Worm (Caenorhabditis elegans) whole organism, L2 larva: ENCODE results near the gene col-137.
"Not testable (repeated sequence)": the region's sequence is repeated elsewhere in the genome, so short reads cannot be mapped to it uniquely, and the experiment has no call there.

Source experiments
- F13H6.1 ChIP-seq: sonication (generic microtip); optimal IDR thresholded peaks from 2 replicates; lab custom pipeline; 2016; ENCODE audit warnings: missing genetic modification characterization, missing compliant biosample characterization
- Y55F3AM.14 ChIP-seq: fragments of 200-800 bp; sonication (Bioruptor generic); optimal IDR thresholded peaks from 2 replicates; lab custom pipeline; 2018; ENCODE audit warnings: mild to moderate bottlenecking, missing genetic modification characterization, missing compliant biosample characterization
- ZK546.5 ChIP-seq: sonication (generic microtip); optimal IDR thresholded peaks from 2 replicates; lab custom pipeline; 2017; ENCODE audit warnings: missing biosample characterization, missing genetic modification characterization
- aly-2 ChIP-seq: fragments of 150-350 bp; optimal IDR thresholded peaks from 2 replicates; lab custom pipeline; 2014; ENCODE audit warnings: missing biosample characterization, missing genetic modification characterization
- blmp-1 ChIP-seq: sonication (generic microtip); optimal IDR thresholded peaks from 2 replicates; lab custom pipeline; 2017; ENCODE audit warnings: missing genetic modification characterization, mild to moderate bottlenecking, missing compliant biosample characterization, antibody characterized with exemption, moderate library complexity; ENCODE audit not compliant: insufficient read depth
- ceh-82 ChIP-seq: fragments of 150-350 bp; optimal IDR thresholded peaks from 2 replicates; lab custom pipeline; 2014; ENCODE audit warnings: missing biosample characterization, missing genetic modification characterization
- crh-2 ChIP-seq: sonication (generic microtip); optimal IDR thresholded peaks from 2 replicates; lab custom pipeline; 2017; ENCODE audit warnings: missing biosample characterization, missing genetic modification characterization
- egl-27 ChIP-seq: sonication (generic microtip); optimal IDR thresholded peaks from 3 replicates; lab custom pipeline; 2017; ENCODE audit warnings: missing biosample characterization, missing genetic modification reagents, missing genetic modification characterization
- elt-1 ChIP-seq: fragments of 150-350 bp; optimal IDR thresholded peaks from 2 replicates; lab custom pipeline; 2014; ENCODE audit warnings: missing biosample characterization, missing genetic modification characterization
- elt-3 ChIP-seq: sonication (generic microtip); optimal IDR thresholded peaks from 2 replicates; lab custom pipeline; 2017; ENCODE audit warnings: missing biosample characterization, missing genetic modification characterization
- gmeb-1 ChIP-seq: fragments of 150-350 bp; optimal IDR thresholded peaks from 2 replicates; lab custom pipeline; 2014; ENCODE audit warnings: missing biosample characterization, missing genetic modification characterization
- lin-13 ChIP-seq: fragments of 150-350 bp; optimal IDR thresholded peaks from 2 replicates; lab custom pipeline; 2014; ENCODE audit warnings: missing biosample characterization, missing genetic modification reagents, missing genetic modification characterization
- lsy-2 ChIP-seq, 2 experiments: fragments of 150-350 bp in 1 of 2; sonication (generic microtip) in 1 of 2; optimal IDR thresholded peaks; 2 replicates each; lab custom pipeline; 2014 to 2017; ENCODE audit warnings: missing biosample characterization in 2 of 2, missing genetic modification characterization in 2 of 2
- mbf-1 ChIP-seq: sonication (generic microtip); optimal IDR thresholded peaks from 2 replicates; lab custom pipeline; 2017; ENCODE audit warnings: missing biosample characterization, missing genetic modification characterization
- mdl-1 ChIP-seq, 2 experiments: fragments of 150-350 bp in 1 of 2; sonication (generic microtip) in 1 of 2; optimal IDR thresholded peaks; 2 replicates each; lab custom pipeline; 2017; ENCODE audit warnings: missing biosample characterization in 2 of 2, missing genetic modification characterization in 2 of 2
- nhr-10 ChIP-seq: sonication (generic microtip); optimal IDR thresholded peaks from 2 replicates; lab custom pipeline; 2017; ENCODE audit warnings: missing biosample characterization, missing genetic modification characterization
- nhr-11 ChIP-seq: fragments of 150-350 bp; optimal IDR thresholded peaks from 2 replicates; lab custom pipeline; 2014; ENCODE audit warnings: missing biosample characterization, missing genetic modification characterization
- nhr-129 ChIP-seq: fragments of 150-350 bp; optimal IDR thresholded peaks from 2 replicates; lab custom pipeline; 2014; ENCODE audit warnings: missing biosample characterization, missing genetic modification characterization
- nhr-23 ChIP-seq: fragments of 150-350 bp; optimal IDR thresholded peaks from 2 replicates; lab custom pipeline; 2014; ENCODE audit warnings: missing biosample characterization, missing genetic modification reagents, missing genetic modification characterization
- nhr-237 ChIP-seq: fragments of 150-350 bp; optimal IDR thresholded peaks from 2 replicates; lab custom pipeline; 2014; ENCODE audit warnings: missing biosample characterization, missing genetic modification characterization
- nhr-77 ChIP-seq: fragments of 150-350 bp; optimal IDR thresholded peaks from 2 replicates; lab custom pipeline; 2014; ENCODE audit warnings: missing biosample characterization, missing genetic modification characterization
- peb-1 ChIP-seq: fragments of 150-350 bp; optimal IDR thresholded peaks from 2 replicates; lab custom pipeline; 2014; ENCODE audit warnings: missing biosample characterization, missing genetic modification characterization
- sem-4 ChIP-seq: fragments of 150-350 bp; optimal IDR thresholded peaks from 2 replicates; lab custom pipeline; 2014; ENCODE audit warnings: missing biosample characterization, missing genetic modification reagents, missing genetic modification characterization
- sma-3 ChIP-seq: sonication (generic microtip); optimal IDR thresholded peaks from 2 replicates; lab custom pipeline; 2016; ENCODE audit warnings: missing genetic modification reagents, missing genetic modification characterization, missing compliant biosample characterization
- sma-9 ChIP-seq, 2 experiments: fragments of 150-350 bp in 1 of 2; sonication (generic microtip) in 1 of 2; optimal IDR thresholded peaks; 2 replicates each; lab custom pipeline; 2014 to 2016; ENCODE audit warnings: missing genetic modification characterization in 2 of 2, mild to moderate bottlenecking in 1 of 2, missing biosample characterization in 1 of 2, missing compliant biosample characterization in 1 of 2, missing genetic modification reagents in 1 of 2, moderate library complexity in 1 of 2
- unc-39 ChIP-seq: fragments of 150-350 bp; optimal IDR thresholded peaks from 2 replicates; lab custom pipeline; 2014; ENCODE audit warnings: missing biosample characterization, missing genetic modification characterization
- unc-55 ChIP-seq: fragments of 150-350 bp; sonication (generic microtip); optimal IDR thresholded peaks from 3 replicates; lab custom pipeline; 2014; ENCODE audit warnings: missing biosample characterization, missing genetic modification reagents, missing genetic modification characterization
- unc-62 ChIP-seq: fragments of 150-350 bp; optimal IDR thresholded peaks from 2 replicates; lab custom pipeline; 2014; ENCODE audit warnings: missing biosample characterization, missing genetic modification reagents, missing genetic modification characterization
- zag-1 ChIP-seq: fragments of 150-350 bp; optimal IDR thresholded peaks from 2 replicates; lab custom pipeline; 2014; ENCODE audit warnings: missing biosample characterization, missing genetic modification characterization
- ztf-1 ChIP-seq: fragments of 200-800 bp; sonication (Bioruptor generic); conservative IDR thresholded peaks from 2 replicates; pipeline ENCODE4 v1.3.6; 2022; ENCODE audit warnings: missing genetic modification characterization, missing compliant biosample characterization
- ztf-11 ChIP-seq: sonication (generic microtip); optimal IDR thresholded peaks from 2 replicates; lab custom pipeline; 2017; ENCODE audit warnings: missing biosample characterization, missing genetic modification characterization
- ztf-4 ChIP-seq: fragments of 150-350 bp; optimal IDR thresholded peaks from 2 replicates; lab custom pipeline; 2014; ENCODE audit warnings: missing biosample characterization, missing genetic modification characterization

The col-137 gene

DNA sequence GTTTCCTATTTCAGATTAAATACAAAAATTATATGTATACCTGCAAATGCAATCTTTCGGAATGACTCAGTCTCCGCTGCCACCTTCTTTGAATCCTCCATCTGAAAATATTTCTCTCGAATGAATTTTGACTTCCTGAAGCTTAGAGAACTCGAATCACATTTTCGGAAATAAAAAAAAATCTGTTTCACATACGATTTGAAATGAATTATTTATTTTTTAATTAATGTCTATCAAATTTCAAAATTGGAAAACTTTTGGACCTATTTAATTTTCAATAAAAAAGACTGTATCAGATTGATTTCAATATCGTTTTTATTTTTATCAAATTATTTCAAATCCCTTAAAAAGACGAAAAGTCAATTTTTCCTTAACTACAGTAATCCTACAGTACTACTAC lies at the start of gene col-137:
Gene col-137, minus strand, starts transcription at position 101 of the 400 bp plus-strand sequence.
- TF ChIP-seq nhr-77 (tag; lab: Kevin White, UChicago) (no peak), peb-1 (no peak), ztf-1 (GFP tag; lab: Robert Waterston, UW) (no peak), aly-2 (tag; lab: Kevin White, UChicago) (no peak), nhr-237 (tag; lab: Kevin White, UChicago) (no peak), lsy-2 (tag; optimal IDR thresholded peaks at IDR 0.05; lab: Kevin White, UChicago) (no peak), blmp-1 (tag; lab: Kevin White, UChicago) (no peak), ZK546.5 (tag; lab: Kevin White, UChicago) (no peak), elt-3 (tag; lab: Kevin White, UChicago) (no peak), lin-13 (GFP tag; lab: Kevin White, UChicago) (no peak), nhr-129 (tag; lab: Kevin White, UChicago) (no peak), zag-1 (tag; lab: Kevin White, UChicago) (no peak), nhr-23 (no peak), gmeb-1 (tag; lab: Kevin White, UChicago) (no peak), ztf-11 (tag; lab: Kevin White, UChicago) (no peak), ceh-82 (tag; lab: Kevin White, UChicago) (no peak), ztf-4 (no peak)

- not testable (repeated sequence) for TF ChIP-seq sma-9 (GFP tag; optimal IDR thresholded peaks at IDR 0.05; lab: Kevin White, UChicago); sma-9 (tag; optimal IDR thresholded peaks at IDR 0.05; lab: Kevin White, UChicago); elt-1 (tag; lab: Kevin White, UChicago); unc-39
Measured at ce11 chrIV:16646192-16646544, 43.6 kb upstream of the col-137 start, which contains the start of gene Y51H4A.13. Gene Y51H4A.13 (minus strand): TSS chrIV:16646373.

DNA sequence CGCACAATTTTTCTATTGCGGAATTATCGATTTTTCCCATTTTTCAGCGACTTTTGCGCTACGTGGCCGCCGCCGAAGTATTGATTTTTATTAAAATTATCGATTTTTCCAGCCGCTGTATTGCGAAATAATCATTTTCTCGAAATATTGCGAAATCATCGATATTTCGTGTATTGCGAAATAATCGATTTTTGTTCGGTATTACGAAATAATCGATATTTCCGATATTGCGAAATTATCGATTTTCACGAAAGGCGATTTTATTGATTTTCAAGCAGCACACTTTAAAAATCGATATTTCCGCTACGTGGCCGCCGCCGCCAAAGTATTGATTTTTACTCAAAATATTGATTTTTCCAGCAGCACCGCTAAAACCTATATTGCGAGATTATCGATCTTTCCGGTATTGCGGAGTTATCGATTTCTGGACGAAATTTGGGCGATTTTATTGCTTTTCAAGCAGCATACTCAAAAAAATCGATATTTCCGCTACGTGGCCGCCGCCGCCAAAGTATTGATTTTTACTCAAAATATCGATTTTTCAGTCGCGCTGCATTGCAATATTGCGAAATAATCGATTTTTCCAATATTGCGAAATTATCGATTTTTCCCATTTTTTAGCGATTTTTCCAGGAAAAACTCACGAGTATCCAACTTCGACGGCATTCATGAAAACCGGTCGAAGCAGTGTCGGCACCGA lies 43.1 kb upstream of the col-137 start:
- no peak for TF ChIP-seq sem-4 (tag; lab: Kevin White, UChicago)
- no peak for TF ChIP-seq blmp-1 (tag; lab: Kevin White, UChicago)
- no peak for TF ChIP-seq ztf-4
- TF ChIP-seq nhr-77 (tag; lab: Kevin White, UChicago) = no peak

DNA sequence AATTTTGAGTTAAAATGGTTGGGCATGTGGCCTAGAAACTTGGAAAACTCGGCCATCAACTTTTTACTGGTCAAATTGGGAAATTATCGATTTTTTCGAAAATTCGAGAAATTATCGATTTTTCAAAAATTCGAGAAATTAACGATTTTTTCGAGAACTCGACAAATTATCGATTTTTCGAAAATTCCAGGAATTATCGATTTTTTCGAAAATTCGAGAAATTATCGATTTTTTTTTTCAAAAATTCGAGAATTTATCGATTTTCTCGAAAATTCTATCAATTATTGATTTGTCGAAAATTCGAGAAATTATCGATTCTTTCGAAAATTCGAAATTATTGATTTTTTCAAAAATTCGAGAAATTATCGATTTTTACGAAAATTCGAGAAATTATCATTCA lies 41.2 kb upstream of the col-137 start:
- TF ChIP-seq crh-2 (tag; lab: Kevin White, UChicago) (no peak), mbf-1 (tag; lab: Kevin White, UChicago) (no peak), sma-3 (GFP tag; lab: Kevin White, UChicago) (no peak), mdl-1 (tag; optimal IDR thresholded peaks at IDR 0.05; lab: Kevin White, UChicago) (no peak), unc-62 (GFP tag; lab: Kevin White, UChicago) (no peak), ceh-82 (tag; lab: Kevin White, UChicago) (no peak), F13H6.1 (tag; lab: Kevin White, UChicago) (no peak), nhr-11 (no peak), Y55F3AM.14 (GFP tag; lab: Kevin White, UChicago) (no peak), unc-55 (GFP tag; lab: Kevin White, UChicago) (no peak)

DNA sequence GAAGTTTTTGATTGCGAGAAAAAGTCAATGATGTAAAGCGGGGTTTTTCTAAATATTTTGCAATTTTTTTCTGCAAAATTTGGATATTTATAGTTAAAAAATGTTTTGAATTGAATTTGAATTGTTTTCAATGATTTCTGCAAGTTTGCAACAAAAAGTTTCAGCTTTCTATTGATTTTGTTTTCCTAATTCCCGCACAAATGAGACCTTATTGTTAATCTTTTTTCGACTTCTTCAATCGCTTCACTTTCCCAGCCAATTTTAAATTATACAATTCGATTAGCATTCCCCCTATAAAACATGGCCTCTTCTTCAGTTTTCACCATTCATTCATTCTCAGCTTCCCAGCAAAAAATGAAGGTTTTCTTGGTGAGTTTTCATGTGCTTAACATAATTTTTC lies 28.0 kb upstream of the col-137 start, which contains the start of gene fipr-27:
Gene fipr-27, plus strand, starts transcription at position 301 of the 400 bp plus-strand sequence.
- no peak for TF ChIP-seq crh-2 (tag; lab: Kevin White, UChicago)
- TF ChIP-seq ceh-82 (tag; lab: Kevin White, UChicago) = no peak
- no peak for TF ChIP-seq zag-1 (tag; lab: Kevin White, UChicago)
- TF ChIP-seq mbf-1 (tag; lab: Kevin White, UChicago) = no peak
- no peak for TF ChIP-seq nhr-10 (tag; lab: Kevin White, UChicago)
- TF ChIP-seq mdl-1 (tag; optimal IDR thresholded peaks at IDR 0.05; lab: Kevin White, UChicago) = no peak
- no peak for TF ChIP-seq gmeb-1 (tag; lab: Kevin White, UChicago)
- no peak for TF ChIP-seq egl-27 (tag; lab: Kevin White, UChicago)
- no peak for TF ChIP-seq sma-3 (GFP tag; lab: Kevin White, UChicago)
- TF ChIP-seq nhr-129 (tag; lab: Kevin White, UChicago) = no peak
